Worm (Caenorhabditis elegans) whole organism, young adult: ENCODE results near the gene C49F5.8.

ENCODE experiments used
- B0019.2 ChIP-seq: fragments of 200-800 bp; sonication (Bioruptor generic); conservative IDR thresholded peaks from 2 replicates; pipeline ENCODE4 v1.3.6; 2022; ENCODE audit warnings: missing genetic modification reagents, missing genetic modification characterization, missing compliant biosample characterization
- C06A6.2 ChIP-seq: fragments of 200-800 bp; sonication (Bioruptor generic); conservative IDR thresholded peaks from 2 replicates; pipeline ENCODE4 v1.3.6; 2022; ENCODE audit warnings: missing genetic modification characterization, missing compliant biosample characterization
- C17E4.6 ChIP-seq: fragments of 200-800 bp; sonication (Bioruptor generic); IDR thresholded peaks from 2 replicates; pipeline ENCODE4 v1.3.6; 2022; ENCODE audit warnings: missing genetic modification reagents, missing genetic modification characterization, missing compliant biosample characterization
- F37B4.10 ChIP-seq: fragments of 200-800 bp; sonication (Bioruptor generic); IDR thresholded peaks from 2 replicates; pipeline ENCODE4 v1.3.6; 2022; ENCODE audit warnings: missing genetic modification characterization, missing compliant biosample characterization
- F52B5.7 ChIP-seq: sonication (generic microtip); optimal IDR thresholded peaks from 2 replicates; lab custom pipeline; 2016; ENCODE audit warnings: mild to moderate bottlenecking, missing genetic modification characterization, missing compliant biosample characterization
- F57A8.1 ChIP-seq: fragments of 200-800 bp; sonication (Bioruptor generic); optimal IDR thresholded peaks from 2 replicates; lab custom pipeline; 2018; ENCODE audit warnings: mild to moderate bottlenecking, missing genetic modification characterization, moderate library complexity, missing compliant biosample characterization
- F57C9.4 ChIP-seq: sonication (generic microtip); optimal IDR thresholded peaks from 2 replicates; lab custom pipeline; 2017; ENCODE audit warnings: mild to moderate bottlenecking, missing genetic modification characterization, missing compliant biosample characterization
- K12H6.12 ChIP-seq: fragments of 200-800 bp; sonication (Bioruptor generic); optimal IDR thresholded peaks from 2 replicates; lab custom pipeline; 2018; ENCODE audit warnings: mild to moderate bottlenecking, missing genetic modification characterization, missing compliant biosample characterization
- T07F8.4 ChIP-seq: sonication (generic microtip); optimal IDR thresholded peaks from 2 replicates; lab custom pipeline; 2016; ENCODE audit warnings: mild to moderate bottlenecking, missing genetic modification characterization, moderate library complexity, missing compliant biosample characterization
- Y53G8AR.9 ChIP-seq: fragments of 200-800 bp; sonication (Bioruptor generic); conservative IDR thresholded peaks from 2 replicates; pipeline ENCODE4 v1.3.6; 2022; ENCODE audit warnings: missing genetic modification reagents, missing genetic modification characterization, missing compliant biosample characterization
- Y67H2A.10 ChIP-seq: fragments of 200-800 bp; sonication (Bioruptor generic); conservative IDR thresholded peaks from 2 replicates; pipeline ENCODE4 v1.3.6; 2022; ENCODE audit warnings: missing genetic modification reagents, missing genetic modification characterization, missing compliant biosample characterization
- ZK185.1 ChIP-seq: sonication (generic microtip); optimal IDR thresholded peaks from 2 replicates; lab custom pipeline; 2016; ENCODE audit warnings: mild to moderate bottlenecking, missing genetic modification characterization, missing compliant biosample characterization; ENCODE audit not compliant: poor library complexity, severe bottlenecking
- akir-1 ChIP-seq: fragments of 200-800 bp; sonication (Bioruptor generic); optimal IDR thresholded peaks from 2 replicates; lab custom pipeline; 2018; ENCODE audit warnings: mild to moderate bottlenecking, missing genetic modification characterization, moderate library complexity, missing compliant biosample characterization
- aptf-2 ChIP-seq: fragments of 200-800 bp; sonication (Bioruptor generic); conservative IDR thresholded peaks from 2 replicates; pipeline ENCODE4 v1.3.6; 2022; ENCODE audit warnings: missing genetic modification reagents, missing genetic modification characterization, missing compliant biosample characterization
- attf-3 ChIP-seq: fragments of 200-800 bp; sonication (Bioruptor generic); conservative IDR thresholded peaks from 2 replicates; pipeline ENCODE4 v1.3.6; 2022; ENCODE audit warnings: missing genetic modification reagents, missing genetic modification characterization, missing compliant biosample characterization
- attf-5 ChIP-seq: fragments of 200-800 bp; sonication (Bioruptor generic); optimal IDR thresholded peaks from 2 replicates; lab custom pipeline; 2018; ENCODE audit warnings: mild to moderate bottlenecking, missing genetic modification characterization, missing compliant biosample characterization
- attf-6 ChIP-seq: fragments of 200-800 bp; sonication (Bioruptor generic); IDR thresholded peaks from 2 replicates; pipeline ENCODE4 v1.3.6; 2022; ENCODE audit warnings: missing genetic modification reagents, missing genetic modification characterization, missing compliant biosample characterization
- bed-2 ChIP-seq: fragments of 200-800 bp; sonication (Bioruptor generic); IDR thresholded peaks from 2 replicates; pipeline ENCODE4 v1.3.6; 2022; ENCODE audit warnings: missing genetic modification reagents, missing genetic modification characterization, missing compliant biosample characterization
- ccch-3 ChIP-seq: fragments of 200-800 bp; sonication (Bioruptor generic); optimal IDR thresholded peaks from 2 replicates; lab custom pipeline; 2018; ENCODE audit warnings: mild to moderate bottlenecking, missing genetic modification characterization, missing compliant biosample characterization
- die-1 ChIP-seq: sonication (generic microtip); optimal IDR thresholded peaks from 2 replicates; lab custom pipeline; 2016; ENCODE audit warnings: missing genotype, mild to moderate bottlenecking, missing genetic modification characterization, missing compliant biosample characterization
- ekl-4 ChIP-seq: fragments of 200-800 bp; sonication (Bioruptor generic); IDR thresholded peaks from 2 replicates; pipeline ENCODE4 v1.3.6; 2022; ENCODE audit warnings: missing genetic modification reagents, missing genetic modification characterization, missing compliant biosample characterization
- fkh-3 ChIP-seq: sonication (generic microtip); optimal IDR thresholded peaks from 2 replicates; lab custom pipeline; 2016; ENCODE audit warnings: mild to moderate bottlenecking, missing genetic modification characterization, missing compliant biosample characterization
- him-1 ChIP-seq: sonication (generic microtip); optimal IDR thresholded peaks from 2 replicates; lab custom pipeline; 2016; ENCODE audit warnings: missing genotype, missing genetic modification reagents, missing genetic modification characterization, missing compliant biosample characterization
- hrde-1 ChIP-seq: sonication (generic microtip); optimal IDR thresholded peaks from 2 replicates; lab custom pipeline; 2016; ENCODE audit warnings: missing genetic modification characterization, mild to moderate bottlenecking, missing compliant biosample characterization, moderate library complexity, missing genotype, missing genetic modification reagents, borderline replicate concordance
- hsf-1 ChIP-seq: fragments of 200-800 bp; sonication (Bioruptor generic); IDR thresholded peaks from 2 replicates; pipeline ENCODE4 v1.3.6; 2022; ENCODE audit warnings: missing genetic modification reagents, missing genetic modification characterization, missing compliant biosample characterization
- lag-1 ChIP-seq: fragments of 200-800 bp; sonication (Bioruptor generic); IDR thresholded peaks from 2 replicates; pipeline ENCODE4 v1.3.6; 2022; ENCODE audit warnings: missing genetic modification reagents, missing genetic modification characterization, missing compliant biosample characterization
- let-607 ChIP-seq, 2 experiments: fragments of 200-800 bp in 1 of 2; sonication (Bioruptor generic) in 1 of 2; sonication (generic microtip) in 1 of 2; optimal IDR thresholded peaks; 2 replicates each; lab custom pipeline; 2016 to 2018; ENCODE audit warnings: mild to moderate bottlenecking in 2 of 2, missing compliant biosample characterization in 2 of 2, missing genetic modification characterization in 2 of 2, moderate library complexity in 2 of 2, missing genotype in 1 of 2
- lir-1 ChIP-seq: fragments of 200-800 bp; sonication (Bioruptor generic); conservative IDR thresholded peaks from 2 replicates; pipeline ENCODE4 v1.3.6; 2022; ENCODE audit warnings: missing genetic modification reagents, missing genetic modification characterization, missing compliant biosample characterization
- lsl-1 ChIP-seq: fragments of 200-800 bp; sonication (Bioruptor generic); optimal IDR thresholded peaks from 2 replicates; lab custom pipeline; 2018; ENCODE audit warnings: mild to moderate bottlenecking, missing genetic modification characterization, moderate library complexity, missing compliant biosample characterization
- mes-4 ChIP-seq: sonication (generic microtip); optimal IDR thresholded peaks from 2 replicates; lab custom pipeline; 2016; ENCODE audit warnings: missing genotype, missing genetic modification characterization, missing compliant biosample characterization
- mxl-1 ChIP-seq: sonication (generic microtip); optimal IDR thresholded peaks from 2 replicates; lab custom pipeline; 2016; ENCODE audit warnings: missing genetic modification characterization, missing compliant biosample characterization
- nfya-1 ChIP-seq: sonication (generic microtip); optimal IDR thresholded peaks from 2 replicates; lab custom pipeline; 2017; ENCODE audit warnings: antibody characterized with exemption, missing compliant biosample characterization, missing genetic modification characterization, borderline replicate concordance; ENCODE audit not compliant: insufficient read depth
- nfyb-1 ChIP-seq: fragments of 200-800 bp; sonication (Bioruptor generic); IDR thresholded peaks from 2 replicates; pipeline ENCODE4 v1.3.6; 2022; ENCODE audit warnings: missing genetic modification reagents, missing genetic modification characterization, missing compliant biosample characterization
- nhr-27 ChIP-seq: fragments of 200-800 bp; sonication (Bioruptor generic); optimal IDR thresholded peaks from 2 replicates; lab custom pipeline; 2018; ENCODE audit warnings: mild to moderate bottlenecking, missing genetic modification characterization, moderate library complexity, missing compliant biosample characterization
- pbrm-1 ChIP-seq: fragments of 200-800 bp; sonication (Bioruptor generic); IDR thresholded peaks from 2 replicates; pipeline ENCODE4 v1.3.6; 2022; ENCODE audit warnings: missing genetic modification reagents, missing genetic modification characterization, missing compliant biosample characterization
- repo-1 ChIP-seq: sonication (generic microtip); optimal IDR thresholded peaks from 2 replicates; lab custom pipeline; 2017; ENCODE audit warnings: mild to moderate bottlenecking, missing genetic modification characterization, missing compliant biosample characterization
- sdz-38 ChIP-seq: sonication (generic microtip); optimal IDR thresholded peaks from 2 replicates; lab custom pipeline; 2016; ENCODE audit warnings: missing genotype, missing genetic modification characterization, missing compliant biosample characterization
- sea-2 ChIP-seq: fragments of 200-800 bp; sonication (Bioruptor generic); IDR thresholded peaks from 2 replicates; pipeline ENCODE4 v1.3.6; 2022; ENCODE audit warnings: missing genetic modification characterization, missing compliant biosample characterization
- somi-1 ChIP-seq: fragments of 200-800 bp; sonication (Bioruptor generic); optimal IDR thresholded peaks from 2 replicates; lab custom pipeline; 2018; ENCODE audit warnings: mild to moderate bottlenecking, missing genetic modification characterization, missing compliant biosample characterization
- tlf-1 ChIP-seq: fragments of 200-800 bp; sonication (Bioruptor generic); optimal IDR thresholded peaks from 2 replicates; lab custom pipeline; 2018; ENCODE audit warnings: mild to moderate bottlenecking, missing genetic modification characterization, missing compliant biosample characterization
- unc-130 ChIP-seq: sonication (generic microtip); optimal IDR thresholded peaks from 2 replicates; lab custom pipeline; 2016; ENCODE audit warnings: missing genetic modification reagents, missing genetic modification characterization, missing compliant biosample characterization
- ztf-22 ChIP-seq: fragments of 200-800 bp; sonication (Bioruptor generic); optimal IDR thresholded peaks from 2 replicates; lab custom pipeline; 2018; ENCODE audit warnings: mild to moderate bottlenecking, missing genetic modification characterization, moderate library complexity, missing compliant biosample characterization
- ztf-25 ChIP-seq: fragments of 200-800 bp; sonication (Bioruptor generic); IDR thresholded peaks from 2 replicates; pipeline ENCODE4 v1.3.6; 2022; ENCODE audit warnings: missing genetic modification reagents, missing genetic modification characterization, missing compliant biosample characterization
- ztf-26 ChIP-seq: sonication (generic microtip); optimal IDR thresholded peaks from 2 replicates; lab custom pipeline; 2017; ENCODE audit warnings: missing genetic modification characterization, missing compliant biosample characterization
- ztf-3 ChIP-seq: fragments of 200-800 bp; sonication (Bioruptor generic); optimal IDR thresholded peaks from 2 replicates; lab custom pipeline; 2018; ENCODE audit warnings: mild to moderate bottlenecking, missing genetic modification characterization, missing compliant biosample characterization
- ztf-6 ChIP-seq: fragments of 200-800 bp; sonication (Bioruptor generic); IDR thresholded peaks from 2 replicates; pipeline ENCODE4 v1.3.6; 2022; ENCODE audit warnings: missing genetic modification reagents, missing genetic modification characterization, missing compliant biosample characterization

Gene C49F5.8

ce11 chrX:11934933-11935332, 25.0 kb upstream of the C49F5.8 start (continued):
- no peak for TF ChIP-seq ztf-3 (GFP tag; lab: Kevin White, UChicago)
- TF ChIP-seq F37B4.10 (GFP tag; lab: Robert Waterston, UW), result no peak
- TF ChIP-seq Y53G8AR.9 (GFP tag; lab: Robert Waterston, UW), result 0 out of 2 replicates have a peak, but pooled peaks have one; percentile 36
- TF ChIP-seq die-1 (tag; lab: Kevin White, UChicago), result peak; percentile 84
- TF ChIP-seq Y67H2A.10 (GFP tag; lab: Robert Waterston, UW), result no peak
- TF ChIP-seq C17E4.6 (GFP tag; lab: Robert Waterston, UW), result no peak
- TF ChIP-seq him-1 (tag; lab: Kevin White, UChicago), result peak; percentile 91
- TF ChIP-seq ccch-3 (GFP tag; lab: Kevin White, UChicago), result no peak
- TF ChIP-seq attf-5 (GFP tag; lab: Kevin White, UChicago), result peak; percentile 43
- no peak for TF ChIP-seq C06A6.2
- peak; percentile 84; the same call in 1 of the 2 replicates for TF ChIP-seq ztf-25 (GFP tag; lab: Robert Waterston, UW)
- peak; percentile 19 for TF ChIP-seq K12H6.12 (tag; lab: Kevin White, UChicago)
- TF ChIP-seq, all 124 proteins: peak for 68

- TF ChIP-seq attf-3, result no peak
- TF ChIP-seq him-1 (tag; lab: Kevin White, UChicago), result no peak
- peak; percentile 28 for TF ChIP-seq F57C9.4 (tag; lab: Kevin White, UChicago)
- TF ChIP-seq attf-6 (GFP tag; lab: Robert Waterston, UW), result no peak
- TF ChIP-seq ekl-4, result peak; percentile 91
- peak; percentile 78 for TF ChIP-seq ztf-22 (GFP tag; lab: Kevin White, UChicago)
- peak; percentile 99 for TF ChIP-seq tlf-1
- TF ChIP-seq hrde-1, result no peak
- TF ChIP-seq lag-1 (GFP tag; lab: Robert Waterston, UW), result peak; percentile 95
- TF ChIP-seq unc-130 (GFP tag; lab: Kevin White, UChicago), result peak; percentile 22
- peak; percentile 98 for TF ChIP-seq nfyb-1 (GFP tag; lab: Robert Waterston, UW)
- TF ChIP-seq nfya-1 (tag; lab: Kevin White, UChicago), result no peak
- TF ChIP-seq let-607 (tag; optimal IDR thresholded peaks at IDR 0.05; lab: Kevin White, UChicago), result peak; percentile 55 to 93
- TF ChIP-seq repo-1 (tag; lab: Kevin White, UChicago), result peak; percentile 98
- TF ChIP-seq hsf-1 (GFP tag; lab: Robert Waterston, UW), result no peak; the same call in 1 of the 2 replicates
- no peak; the same call in 1 of the 2 replicates for TF ChIP-seq Y67H2A.10 (GFP tag; lab: Robert Waterston, UW)
- peak; percentile 50 for TF ChIP-seq fkh-3 (tag; lab: Kevin White, UChicago)
- TF ChIP-seq ztf-6 (GFP tag; lab: Robert Waterston, UW), result peak; percentile 94
- peak; percentile 93 for TF ChIP-seq pbrm-1 (GFP tag; lab: Robert Waterston, UW)
- TF ChIP-seq nhr-27, result peak; percentile 87
- peak; percentile 94 for TF ChIP-seq lir-1 (GFP tag; lab: Robert Waterston, UW)
- peak; percentile 93 for TF ChIP-seq F52B5.7 (tag; lab: Kevin White, UChicago)
- peak; percentile 99 for TF ChIP-seq ztf-26
- TF ChIP-seq akir-1 (GFP tag; lab: Kevin White, UChicago), result peak; percentile 85
- no peak for TF ChIP-seq sdz-38 (tag; lab: Kevin White, UChicago)
- peak; percentile 80 for TF ChIP-seq T07F8.4
- peak; percentile 98 for TF ChIP-seq ZK185.1 (tag; lab: Kevin White, UChicago)
- TF ChIP-seq mxl-1 (tag; lab: Kevin White, UChicago), result no peak
- no peak for TF ChIP-seq aptf-2 (GFP tag; lab: Robert Waterston, UW)
- peak; percentile 59 for TF ChIP-seq F57A8.1
- no peak for TF ChIP-seq B0019.2 (GFP tag; lab: Robert Waterston, UW)
- no peak for TF ChIP-seq lsl-1
- no peak for TF ChIP-seq bed-2 (GFP tag; lab: Robert Waterston, UW)
- peak; percentile 98 for TF ChIP-seq somi-1 (GFP tag; lab: Kevin White, UChicago)
- no peak for TF ChIP-seq mes-4 (tag; lab: Kevin White, UChicago)
- 0 out of 2 replicates have a peak, but pooled peaks have one; percentile 49 for TF ChIP-seq sea-2
Observed at ce11 chrX:11937343-11937935, 22.5 kb upstream of the C49F5.8 start.
